Worm (Caenorhabditis elegans) whole organism, L4 larva: ENCODE measurements around the gene C54D10.9.

ENCODE experiments used
- F10B5.3 ChIP-seq: sonication (generic microtip); optimal IDR thresholded peaks from 2 replicates; lab custom pipeline; 2016; ENCODE audit warnings: mild to moderate bottlenecking, missing genetic modification characterization, missing compliant biosample characterization
- T20F7.1 ChIP-seq: fragments of 200-800 bp; sonication (Bioruptor generic); optimal IDR thresholded peaks from 2 replicates; lab custom pipeline; 2018; ENCODE audit warnings: mild to moderate bottlenecking, missing genetic modification characterization, missing compliant biosample characterization
- T26A8.4 ChIP-seq: fragments of 200-800 bp; sonication (Bioruptor generic); IDR thresholded peaks from 2 replicates; pipeline ENCODE4 v1.3.6; 2022; ENCODE audit warnings: missing genetic modification characterization, missing compliant biosample characterization
- Y105C5A.15 ChIP-seq: fragments of 200-800 bp; sonication (Bioruptor generic); IDR thresholded peaks from 2 replicates; pipeline ENCODE4 v1.3.6; 2022; ENCODE audit warnings: missing genetic modification characterization, missing compliant biosample characterization
- Y75B8A.6 ChIP-seq: fragments of 200-800 bp; sonication (Bioruptor generic); IDR thresholded peaks from 2 replicates; pipeline ENCODE4 v1.3.6; 2022; ENCODE audit warnings: missing genetic modification reagents, missing genetic modification characterization, missing compliant biosample characterization
- aha-1 ChIP-seq: fragments of 150-350 bp; peaks from one replicate; lab custom pipeline; 2014; ENCODE audit warnings: missing biosample characterization, missing genetic modification characterization
- aly-2 ChIP-seq: sonication (generic microtip); optimal IDR thresholded peaks from 2 replicates; lab custom pipeline; 2018; ENCODE audit warnings: missing biosample characterization, missing genetic modification characterization
- ceh-62 ChIP-seq: sonication (generic microtip); optimal IDR thresholded peaks from 2 replicates; lab custom pipeline; 2017; ENCODE audit warnings: missing biosample characterization, missing genetic modification characterization
- ces-1 ChIP-seq: fragments of 150-350 bp; sonication (generic microtip); optimal IDR thresholded peaks from 4 replicates; lab custom pipeline; 2014; ENCODE audit warnings: missing biosample characterization, missing genetic modification reagents, missing genetic modification characterization
- ctbp-1 ChIP-seq: fragments of 200-800 bp; sonication (Bioruptor generic); IDR thresholded peaks from 2 replicates; pipeline ENCODE4 v1.3.6; 2022; ENCODE audit warnings: missing genetic modification reagents, missing genetic modification characterization, missing compliant biosample characterization
- daf-16 ChIP-seq, 3 experiments: sonication (generic microtip); optimal IDR thresholded peaks; 2 replicates each; lab custom pipeline; 2016 to 2017; ENCODE audit warnings: missing genetic modification characterization in 3 of 3, missing genetic modification reagents in 3 of 3, mild to moderate bottlenecking in 2 of 3, missing compliant biosample characterization in 2 of 3, missing biosample characterization in 1 of 3, moderate library complexity in 1 of 3
- daf-19 ChIP-seq: fragments of 200-800 bp; sonication (Bioruptor generic); conservative IDR thresholded peaks from 2 replicates; pipeline ENCODE4 v1.3.6; 2022; ENCODE audit warnings: missing genetic modification characterization, missing compliant biosample characterization
- daf-8 ChIP-seq: fragments of 200-800 bp; sonication (Bioruptor generic); IDR thresholded peaks from 2 replicates; pipeline ENCODE4 v1.3.6; 2022; ENCODE audit warnings: missing genetic modification characterization, missing compliant biosample characterization
- dmd-9 ChIP-seq: fragments of 200-800 bp; sonication (Bioruptor generic); IDR thresholded peaks from 2 replicates; pipeline ENCODE4 v1.3.6; 2022; ENCODE audit warnings: missing genetic modification reagents, missing genetic modification characterization, missing compliant biosample characterization
- dpl-1 ChIP-seq: fragments of 150-350 bp; optimal IDR thresholded peaks from 2 replicates; lab custom pipeline; 2014; ENCODE audit warnings: missing biosample characterization, missing genetic modification reagents, missing genetic modification characterization
- duxl-1 ChIP-seq: sonication (generic microtip); optimal IDR thresholded peaks from 2 replicates; lab custom pipeline; 2016; ENCODE audit warnings: mild to moderate bottlenecking, missing genetic modification characterization, moderate library complexity, missing compliant biosample characterization; ENCODE audit not compliant: poor library complexity
- dve-1 ChIP-seq: sonication (generic microtip); optimal IDR thresholded peaks from 2 replicates; lab custom pipeline; 2017; ENCODE audit warnings: antibody characterized with exemption, mild to moderate bottlenecking, missing genetic modification characterization, missing compliant biosample characterization; ENCODE audit not compliant: insufficient read depth
- egl-43 ChIP-seq: fragments of 200-800 bp; sonication (Bioruptor generic); IDR thresholded peaks from 2 replicates; pipeline ENCODE4 v1.3.6; 2022; ENCODE audit warnings: missing genetic modification reagents, missing genetic modification characterization, missing compliant biosample characterization
- hlh-11 ChIP-seq: fragments of 200-800 bp; sonication (Bioruptor generic); optimal IDR thresholded peaks from 2 replicates; lab custom pipeline; 2018; ENCODE audit warnings: mild to moderate bottlenecking, missing genetic modification characterization, missing compliant biosample characterization
- hlh-30 ChIP-seq: sonication (generic microtip); optimal IDR thresholded peaks from 2 replicates; lab custom pipeline; 2017; ENCODE audit warnings: antibody characterized with exemption, mild to moderate bottlenecking, missing genetic modification characterization, missing compliant biosample characterization; ENCODE audit not compliant: insufficient read depth
- hmg-1.1 ChIP-seq: fragments of 200-800 bp; sonication (Bioruptor generic); IDR thresholded peaks from 2 replicates; pipeline ENCODE4 v1.3.6; 2022; ENCODE audit warnings: missing genetic modification reagents, missing genetic modification characterization, missing compliant biosample characterization
- lim-7 ChIP-seq: fragments of 200-800 bp; sonication (Bioruptor generic); IDR thresholded peaks from 2 replicates; pipeline ENCODE4 v1.3.6; 2022; ENCODE audit warnings: missing genetic modification characterization, missing compliant biosample characterization
- lin-1 ChIP-seq: fragments of 200-800 bp; sonication (Bioruptor generic); IDR thresholded peaks from 2 replicates; pipeline ENCODE4 v1.3.6; 2022; ENCODE audit warnings: missing genetic modification reagents, missing genetic modification characterization, missing compliant biosample characterization
- lin-15B ChIP-seq: fragments of 150-350 bp; sonication (generic microtip); optimal IDR thresholded peaks from 3 replicates; lab custom pipeline; 2014; ENCODE audit warnings: missing biosample characterization, missing genetic modification characterization
- lin-29 ChIP-seq: fragments of 200-800 bp; sonication (Bioruptor generic); IDR thresholded peaks from 2 replicates; pipeline ENCODE4 v1.3.6; 2022; ENCODE audit warnings: missing genetic modification reagents, missing genetic modification characterization, missing compliant biosample characterization
- lin-38 ChIP-seq: fragments of 200-800 bp; sonication (Bioruptor generic); IDR thresholded peaks from 2 replicates; pipeline ENCODE4 v1.3.6; 2022; ENCODE audit warnings: missing genetic modification reagents, missing genetic modification characterization, missing compliant biosample characterization
- lsy-2 ChIP-seq, 2 experiments: fragments of 150-350 bp in 1 of 2; sonication (generic microtip) in 1 of 2; optimal IDR thresholded peaks; 2 replicates each; lab custom pipeline; 2014 to 2017; ENCODE audit warnings: missing biosample characterization in 2 of 2, missing genetic modification characterization in 2 of 2
- mdl-1 ChIP-seq, 2 experiments: fragments of 150-350 bp in 1 of 2; sonication (generic microtip) in 1 of 2; optimal IDR thresholded peaks; 2 replicates each; lab custom pipeline; 2014 to 2017; ENCODE audit warnings: missing biosample characterization in 2 of 2, missing genetic modification characterization in 2 of 2
- mep-1 ChIP-seq: fragments of 150-350 bp; sonication (generic microtip); optimal IDR thresholded peaks from 3 replicates; lab custom pipeline; 2014; ENCODE audit warnings: missing biosample characterization, missing genetic modification characterization
- mes-2 ChIP-seq: sonication (generic microtip); optimal IDR thresholded peaks from 2 replicates; lab custom pipeline; 2016; ENCODE audit warnings: missing genotype, mild to moderate bottlenecking, missing genetic modification characterization, missing compliant biosample characterization; ENCODE audit not compliant: poor library complexity, severe bottlenecking
- mxl-2 ChIP-seq: fragments of 200-800 bp; sonication (Bioruptor generic); conservative IDR thresholded peaks from 2 replicates; pipeline ENCODE4 v1.3.6; 2022; ENCODE audit warnings: missing genetic modification reagents, missing genetic modification characterization, missing compliant biosample characterization
- mxl-3 ChIP-seq: fragments of 200-800 bp; sonication (Bioruptor generic); optimal IDR thresholded peaks from 2 replicates; lab custom pipeline; 2018; ENCODE audit warnings: mild to moderate bottlenecking, missing genetic modification characterization, missing compliant biosample characterization
- nhr-11 ChIP-seq: fragments of 150-350 bp; optimal IDR thresholded peaks from 2 replicates; lab custom pipeline; 2014; ENCODE audit warnings: missing biosample characterization, missing genetic modification characterization
- nhr-25 ChIP-seq: sonication (generic microtip); optimal IDR thresholded peaks from 2 replicates; lab custom pipeline; 2017; ENCODE audit warnings: missing genetic modification characterization, mild to moderate bottlenecking, missing compliant biosample characterization, antibody characterized with exemption, moderate library complexity, borderline replicate concordance; ENCODE audit not compliant: insufficient read depth
- nhr-42 ChIP-seq: fragments of 200-800 bp; sonication (Bioruptor generic); IDR thresholded peaks from 2 replicates; pipeline ENCODE4 v1.3.6; 2022; ENCODE audit warnings: missing genetic modification characterization, missing compliant biosample characterization
- nhr-6 ChIP-seq: fragments of 150-350 bp; optimal IDR thresholded peaks from 2 replicates; lab custom pipeline; 2014; ENCODE audit warnings: missing biosample characterization, missing genetic modification characterization
- nhr-77 ChIP-seq: fragments of 150-350 bp; optimal IDR thresholded peaks from 2 replicates; lab custom pipeline; 2014; ENCODE audit warnings: missing biosample characterization, missing genetic modification characterization
- pqm-1 ChIP-seq: sonication (generic microtip); optimal IDR thresholded peaks from 2 replicates; lab custom pipeline; 2017; ENCODE audit warnings: missing biosample characterization, missing genetic modification characterization
- rbr-2 ChIP-seq: sonication (generic microtip); optimal IDR thresholded peaks from 2 replicates; lab custom pipeline; 2016; ENCODE audit warnings: missing genotype, missing genetic modification characterization, missing compliant biosample characterization
- saeg-2 ChIP-seq: fragments of 200-800 bp; sonication (Bioruptor generic); IDR thresholded peaks from 2 replicates; pipeline ENCODE4 v1.3.6; 2022; ENCODE audit warnings: missing genetic modification reagents, missing genetic modification characterization, missing compliant biosample characterization
- sdz-12 ChIP-seq: fragments of 200-800 bp; sonication (Bioruptor generic); optimal IDR thresholded peaks from 2 replicates; lab custom pipeline; 2018; ENCODE audit warnings: mild to moderate bottlenecking, missing genetic modification characterization, missing compliant biosample characterization
- spr-1 ChIP-seq: sonication (generic microtip); optimal IDR thresholded peaks from 2 replicates; lab custom pipeline; 2016; ENCODE audit warnings: mild to moderate bottlenecking, missing genetic modification characterization, missing compliant biosample characterization
- spr-3 ChIP-seq: fragments of 200-800 bp; sonication (Bioruptor generic); optimal IDR thresholded peaks from 2 replicates; lab custom pipeline; 2018; ENCODE audit warnings: mild to moderate bottlenecking, missing genetic modification characterization, missing compliant biosample characterization
- ztf-7 ChIP-seq: fragments of 150-350 bp; optimal IDR thresholded peaks from 2 replicates; lab custom pipeline; 2014; ENCODE audit warnings: missing biosample characterization, missing genetic modification characterization

The C54D10.9 gene

ce11 chrV:12460583-12460982 is 13.6 kb downstream of the C54D10.9 start:
- TF ChIP-seq aha-1 (tag; lab: Kevin White, UChicago) (peak; percentile 68), nhr-6 (tag; lab: Kevin White, UChicago) (no peak), lsy-2 (tag; optimal IDR thresholded peaks at IDR 0.05; lab: Kevin White, UChicago) (peak in 1 of 2 experiments; percentile 36), lin-29 (GFP tag; lab: Robert Waterston, UW) (no peak), mdl-1 (tag; optimal IDR thresholded peaks at IDR 0.05; lab: Kevin White, UChicago) (peak in 1 of 2 experiments; percentile 32), T20F7.1 (GFP tag; lab: Kevin White, UChicago) (no peak), dve-1 (tag; lab: Kevin White, UChicago) (peak; percentile 16), daf-16 (GFP tag; optimal IDR thresholded peaks at IDR 0.05; lab: Kevin White, UChicago) (peak in 1 of 2 experiments; percentile 59), daf-16 (tag; optimal IDR thresholded peaks at IDR 0.05; lab: Kevin White, UChicago) (no peak), spr-3 (GFP tag; lab: Kevin White, UChicago) (no peak), dmd-9 (GFP tag; lab: Robert Waterston, UW) (no peak), hlh-11 (tag; lab: Kevin White, UChicago) (peak; percentile 1), sdz-12 (GFP tag; lab: Kevin White, UChicago) (no peak), nhr-25 (tag; lab: Kevin White, UChicago) (no peak), mep-1 (peak; percentile 25)
- TF ChIP-seq, all 104 proteins: peak for 7

ce11 chrV:12462908-12463307 is 16.0 kb downstream of the C54D10.9 start, which contains the start of gene egl-10:
TSS of gene egl-10 (minus strand) at chrV:12463008.
- peak; percentile 11 for TF ChIP-seq nhr-6 (tag; lab: Kevin White, UChicago)
- TF ChIP-seq mes-2: peak; percentile 50
- TF ChIP-seq hlh-30 (tag; lab: Kevin White, UChicago): peak; percentile 11
- TF ChIP-seq ctbp-1 (GFP tag; lab: Robert Waterston, UW): no peak
- TF ChIP-seq mdl-1 (tag; optimal IDR thresholded peaks at IDR 0.05; lab: Kevin White, UChicago): no peak
- no peak for TF ChIP-seq daf-8 (GFP tag; lab: Robert Waterston, UW)
- TF ChIP-seq hmg-1.1 (GFP tag; lab: Robert Waterston, UW): 0 out of 2 replicates have a peak, but pooled peaks have one; percentile 21
- TF ChIP-seq F10B5.3 (tag; lab: Kevin White, UChicago): no peak
- TF ChIP-seq dve-1 (tag; lab: Kevin White, UChicago): peak; percentile 19

ce11 chrV:12465399-12465798 is 18.4 kb downstream of the C54D10.9 start:
- TF ChIP-seq lin-38 (GFP tag; lab: Robert Waterston, UW): no peak
- TF ChIP-seq nhr-77: no peak
- TF ChIP-seq hmg-1.1 (GFP tag; lab: Robert Waterston, UW): peak; percentile 85
- peak; percentile 72 for TF ChIP-seq ces-1 (GFP tag; lab: Kevin White, UChicago)
- no peak for TF ChIP-seq ceh-62 (tag; lab: Kevin White, UChicago)
- peak; percentile 34 to 67 for TF ChIP-seq lsy-2 (tag; optimal IDR thresholded peaks at IDR 0.05; lab: Kevin White, UChicago)
- no peak for TF ChIP-seq pqm-1 (tag; lab: Kevin White, UChicago)
- no peak for TF ChIP-seq aly-2 (tag; lab: Kevin White, UChicago)
- no peak for TF ChIP-seq aha-1 (tag; lab: Kevin White, UChicago)
- peak in 1 of 2 experiments; percentile 68 for TF ChIP-seq mdl-1 (tag; optimal IDR thresholded peaks at IDR 0.05; lab: Kevin White, UChicago)
- no peak for TF ChIP-seq nhr-42 (GFP tag; lab: Robert Waterston, UW)
- peak; percentile 57 for TF ChIP-seq dpl-1 (GFP tag; lab: Kevin White, UChicago)
- TF ChIP-seq T26A8.4: 0 out of 2 replicates have a peak, but pooled peaks have one; percentile 45
- TF ChIP-seq egl-43: peak; percentile 71
- peak; percentile 80 for TF ChIP-seq nhr-11
- TF ChIP-seq F10B5.3 (tag; lab: Kevin White, UChicago): no peak
- no peak for TF ChIP-seq daf-19 (GFP tag; lab: Robert Waterston, UW)
- TF ChIP-seq lin-15B: no peak
- TF ChIP-seq daf-8 (GFP tag; lab: Robert Waterston, UW): no peak
- 0 out of 2 replicates have a peak, but pooled peaks have one; percentile 27 for TF ChIP-seq saeg-2
- TF ChIP-seq lin-1: no peak
- TF ChIP-seq ztf-7 (tag; lab: Kevin White, UChicago): no peak
- peak; percentile 40 for TF ChIP-seq mxl-3 (GFP tag; lab: Kevin White, UChicago)
- TF ChIP-seq Y105C5A.15: no peak
- 0 out of 2 replicates have a peak, but pooled peaks have one; percentile 29 for TF ChIP-seq Y75B8A.6 (GFP tag; lab: Robert Waterston, UW)
- peak; percentile 92 for TF ChIP-seq rbr-2 (tag; lab: Kevin White, UChicago)
- no peak for TF ChIP-seq lim-7
- no peak for TF ChIP-seq spr-1
- TF ChIP-seq duxl-1 (tag; lab: Kevin White, UChicago): no peak
- no peak for TF ChIP-seq mxl-2 (GFP tag; lab: Robert Waterston, UW)
- peak; percentile 74 for TF ChIP-seq hlh-11 (tag; lab: Kevin White, UChicago)
